Fruit fly (Drosophila melanogaster): Measurements from ENCODE around the gene CG15386.

Gene CG15386

dm6 chr2L:2196590-2197474 lies 20.2 kb downstream of the CG15386 start (continued):
- TF ChIP-seq nmo (GFP tag; optimal IDR thresholded peaks at IDR 0.05) (peak; percentile 63), CG11696 (GFP tag; IDR thresholded peaks at IDR 0.05) (no peak), CG7839 (tag; optimal IDR thresholded peaks at IDR 0.05) (peak; percentile 58), CG10462 (GFP tag; optimal IDR thresholded peaks at IDR 0.05) (no peak), Lhr (GFP tag; optimal IDR thresholded peaks at IDR 0.05) (peak; percentile 100), Adf1 (GFP tag; IDR thresholded peaks at IDR 0.05) (no peak), CG12942 (GFP tag; optimal IDR thresholded peaks at IDR 0.05) (peak; percentile 8), HLH4C (GFP tag; IDR thresholded peaks at IDR 0.05; ENCODE audit: partially characterized antibody) (no peak), BEAF-32 (GFP tag; optimal IDR thresholded peaks at IDR 0.05) (no peak), grn (GFP tag; optimal IDR thresholded peaks at IDR 0.05) (no peak), unpg (GFP tag; optimal IDR thresholded peaks at IDR 0.05) (peak; percentile 34), zfh2 (GFP tag; optimal IDR thresholded peaks at IDR 0.05) (peak; percentile 18), CG9932 (GFP tag; IDR thresholded peaks at IDR 0.05) (no peak), maf-S (GFP tag; optimal IDR thresholded peaks at IDR 0.05) (no peak), Dip3 (GFP tag; optimal IDR thresholded peaks at IDR 0.05) (peak; percentile 19), phol (tag; optimal IDR thresholded peaks at IDR 0.05) (peak; percentile 54), MTF-1 (GFP tag; optimal IDR thresholded peaks at IDR 0.05; ENCODE audit: borderline replicate concordance) (peak; percentile 42), fd64A (GFP tag; optimal IDR thresholded peaks at IDR 0.05) (peak; percentile 66), CG17359 (tag; optimal IDR thresholded peaks at IDR 0.05) (peak; percentile 44), Optix (GFP tag; IDR thresholded peaks at IDR 0.05) (no peak), lab (GFP tag; optimal IDR thresholded peaks at IDR 0.05) (peak; percentile 74), HHEX (GFP tag; optimal IDR thresholded peaks at IDR 0.05) (peak; percentile 76), Dad (GFP tag; optimal IDR thresholded peaks at IDR 0.05) (peak; percentile 9), dpn (GFP tag; optimal IDR thresholded peaks at IDR 0.05) (peak in 1 of 2 experiments; percentile 28), Poxn (GFP tag; IDR thresholded peaks at IDR 0.05) (no peak), CG32772 (GFP tag; IDR thresholded peaks at IDR 0.05) (no peak), CoRest (tag; optimal IDR thresholded peaks at IDR 0.05) (peak; percentile 67), CG3065 (GFP tag; optimal IDR thresholded peaks at IDR 0.05) (peak; percentile 99), croc (GFP tag; conservative IDR thresholded peaks at IDR 0.05) (no peak), nerfin-1 (tag; optimal IDR thresholded peaks at IDR 0.05) (peak; percentile 40), CG1832 (GFP tag; optimal IDR thresholded peaks at IDR 0.05) (peak; percentile 97), CG15601 (tag; optimal IDR thresholded peaks at IDR 0.05) (peak; percentile 64), abd-A (tag; optimal IDR thresholded peaks at IDR 0.05) (peak; percentile 98), exex (tag; optimal IDR thresholded peaks at IDR 0.05) (peak; percentile 64), Oli (tag; optimal IDR thresholded peaks at IDR 0.05) (peak; percentile 60), Fer1 (GFP tag; optimal IDR thresholded peaks at IDR 0.05) (peak; percentile 89), knrl (GFP tag; IDR thresholded peaks at IDR 0.05; ENCODE audit: partially characterized antibody) (no peak), sob (GFP tag; IDR thresholded peaks at IDR 0.05) (no peak), CkIIα-i1 (GFP tag; IDR thresholded peaks at IDR 0.05) (no peak), CG1603 (tag; optimal IDR thresholded peaks at IDR 0.05) (peak; percentile 52), Mes4 (GFP tag; optimal IDR thresholded peaks at IDR 0.05) (no peak), kah (GFP tag; optimal IDR thresholded peaks at IDR 0.05) (peak; percentile 69), fu2 (GFP tag; optimal IDR thresholded peaks at IDR 0.05) (no peak), esg (GFP tag; conservative IDR thresholded peaks at IDR 0.05) (no peak), otp (GFP tag; IDR thresholded peaks at IDR 0.05) (no peak), CG17912 (GFP tag; optimal IDR thresholded peaks at IDR 0.05) (peak; percentile 81), cad (GFP tag; optimal IDR thresholded peaks at IDR 0.05) (no peak), Dref (GFP tag; IDR thresholded peaks at IDR 0.05) (no peak)

Data from whole organism, embryonic.